Worm (Caenorhabditis elegans): ENCODE measurements around the gene C18A3.10.

DNA sequence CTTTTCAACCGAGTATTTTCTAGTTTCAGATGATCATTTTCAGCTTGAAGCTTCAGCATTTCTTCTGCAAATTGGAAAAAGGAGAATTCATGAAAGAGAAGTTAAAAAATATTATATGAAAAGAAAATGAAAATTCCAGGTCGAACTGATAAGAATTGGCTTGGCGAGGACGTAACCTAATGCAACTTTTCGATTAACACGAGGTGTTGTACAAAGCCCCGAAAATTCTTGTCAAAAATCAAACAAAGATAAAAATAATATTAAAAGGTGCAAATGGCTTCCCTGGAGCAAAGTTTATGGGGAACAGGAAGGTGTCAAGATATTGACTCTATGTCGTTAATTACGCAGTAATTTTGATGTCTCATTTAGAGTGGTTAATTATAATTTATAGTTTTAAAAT is 28.7 kb upstream of the C18A3.10 start:
- TF ChIP-seq lim-6 (tag; optimal IDR thresholded peaks at IDR 0.05): no peak
- TF ChIP-seq unc-86 (tag; optimal IDR thresholded peaks at IDR 0.05): no peak
- no peak for TF ChIP-seq ttx-3 (tag; optimal IDR thresholded peaks at IDR 0.05)
- TF ChIP-seq lin-11 (tag; optimal IDR thresholded peaks at IDR 0.05): no peak
- no peak for TF ChIP-seq nfya-1 (tag; optimal IDR thresholded peaks at IDR 0.05)
- no peak for TF ChIP-seq pag-3 (tag; optimal IDR thresholded peaks at IDR 0.05; ENCODE audit: borderline replicate concordance)
- no peak for TF ChIP-seq ceh-18 (tag; optimal IDR thresholded peaks at IDR 0.05)
- TF ChIP-seq madf-2 (tag; optimal IDR thresholded peaks at IDR 0.05): no peak
- TF ChIP-seq ets-4 (tag; optimal IDR thresholded peaks at IDR 0.05): no peak
- no peak for TF ChIP-seq tbx-7 (tag; optimal IDR thresholded peaks at IDR 0.05)
